Worm (Caenorhabditis elegans) whole organism, L4 larva: ENCODE data around the gene ttr-20.

Experiments used
- Y105C5A.15 ChIP-seq: fragments of 200-800 bp; sonication (Bioruptor generic); IDR thresholded peaks from 2 replicates; pipeline ENCODE4 v1.3.6; 2022; ENCODE audit warnings: missing genetic modification characterization, missing compliant biosample characterization
- ZK546.5 ChIP-seq, 2 experiments: sonication (generic microtip); optimal IDR thresholded peaks; 2 replicates each; lab custom pipeline; 2017; ENCODE audit warnings: missing biosample characterization in 2 of 2, missing genetic modification characterization in 2 of 2
- ceh-28 ChIP-seq: fragments of 150-350 bp; optimal IDR thresholded peaks from 2 replicates; lab custom pipeline; 2014; ENCODE audit warnings: missing biosample characterization, missing genetic modification reagents, missing genetic modification characterization
- ceh-62 ChIP-seq: sonication (generic microtip); optimal IDR thresholded peaks from 2 replicates; lab custom pipeline; 2017; ENCODE audit warnings: missing biosample characterization, missing genetic modification characterization
- egl-27 ChIP-seq: sonication (generic microtip); optimal IDR thresholded peaks from 3 replicates; lab custom pipeline; 2017; ENCODE audit warnings: missing biosample characterization, missing genetic modification reagents, missing genetic modification characterization
- lin-39 ChIP-seq: fragments of 150-350 bp; optimal IDR thresholded peaks from 2 replicates; lab custom pipeline; 2014; ENCODE audit warnings: missing biosample characterization, missing genetic modification reagents, missing genetic modification characterization
- nhr-11 ChIP-seq: fragments of 150-350 bp; optimal IDR thresholded peaks from 2 replicates; lab custom pipeline; 2014; ENCODE audit warnings: missing biosample characterization, missing genetic modification characterization
- pha-4 ChIP-seq, 2 experiments: fragments of 150-350 bp in 1 of 2; fragments of 200-800 bp in 1 of 2; sonication (Bioruptor generic) in 1 of 2; IDR thresholded peaks in 1 of 2; optimal IDR thresholded peaks in 1 of 2; 2 replicates each; pipeline versions ENCODE4 v1.3.6 to Lab custom; 2014 to 2022; ENCODE audit warnings: missing genetic modification characterization in 2 of 2, missing genetic modification reagents in 2 of 2, missing biosample characterization in 1 of 2, missing compliant biosample characterization in 1 of 2
- tra-1 ChIP-seq: fragments of 200-800 bp; sonication (Bioruptor generic); IDR thresholded peaks from 2 replicates; pipeline ENCODE4 v1.3.6; 2022; ENCODE audit warnings: missing genetic modification reagents, missing genetic modification characterization, missing compliant biosample characterization
- unc-62 ChIP-seq, 3 experiments: fragments of 150-350 bp in 1 of 3; sonication (generic microtip); optimal IDR thresholded peaks in 2 of 3; peaks in 1 of 3; 1 replicate in 1 of 3; 2 replicates in 2 of 3; lab custom pipeline; 2014 to 2017; ENCODE audit warnings: missing biosample characterization in 3 of 3, missing genetic modification characterization in 3 of 3, missing genetic modification reagents in 3 of 3, missing genotype in 1 of 3

- no peak for TF ChIP-seq pha-4 (GFP tag; IDR thresholded peaks at IDR 0.05; lab: Robert Waterston, UW)
- no peak for TF ChIP-seq pha-4 (tag; optimal IDR thresholded peaks at IDR 0.05; lab: Kevin White, UChicago)
- TF ChIP-seq ceh-28, result no peak
- no peak for TF ChIP-seq tra-1 (GFP tag; lab: Robert Waterston, UW)
- no peak for TF ChIP-seq lin-39
- TF ChIP-seq nhr-11 (tag; lab: Kevin White, UChicago), result no peak
- TF ChIP-seq unc-62 (GFP tag; optimal IDR thresholded peaks at IDR 0.05 in 1 of 2; lab: Kevin White, UChicago), result no peak
- TF ChIP-seq unc-62 (tag; optimal IDR thresholded peaks at IDR 0.05; lab: Kevin White, UChicago), result no peak
- no peak for TF ChIP-seq egl-27 (tag; lab: Kevin White, UChicago)
- TF ChIP-seq ceh-62, result no peak
- TF ChIP-seq Y105C5A.15 (GFP tag; lab: Robert Waterston, UW), result no peak
- no peak for TF ChIP-seq ZK546.5 (tag; optimal IDR thresholded peaks at IDR 0.05; lab: Kevin White, UChicago)
Observed at ce11 chrIV:4243830-4244406, 2.7 kb upstream of the ttr-20 start.
